Worm (Caenorhabditis elegans) whole organism, L1 larva: ENCODE measurements around the gene rtfo-1.

ENCODE experiments used
- aha-1 ChIP-seq: fragments of 150-350 bp; optimal IDR thresholded peaks from 2 replicates; lab custom pipeline; 2014; ENCODE audit warnings: missing biosample characterization, missing genetic modification characterization
- elt-3 ChIP-seq, 6 experiments: fragments of 150-350 bp in 1 of 6; sonication (generic microtip); optimal IDR thresholded peaks; 2 replicates each; lab custom pipeline; 2017 to 2018; ENCODE audit warnings: missing biosample characterization in 6 of 6, missing genetic modification characterization in 6 of 6, inconsistent platforms in 1 of 6
- hlh-17 ChIP-seq: fragments of 200-800 bp; sonication (Bioruptor generic); optimal IDR thresholded peaks from 2 replicates; lab custom pipeline; 2018; ENCODE audit warnings: missing genetic modification characterization, mild to moderate bottlenecking, missing compliant biosample characterization, moderate library complexity, borderline replicate concordance
- isw-1 ChIP-seq: fragments of 200-800 bp; sonication (Bioruptor generic); IDR thresholded peaks from 2 replicates; pipeline ENCODE4 v1.3.6; 2022; ENCODE audit warnings: missing genetic modification characterization, missing compliant biosample characterization
- lin-35 ChIP-seq, 2 experiments: fragments of 150-350 bp; optimal IDR thresholded peaks; 2 replicates each; lab custom pipeline; 2014; ENCODE audit warnings: missing biosample characterization in 2 of 2, missing genetic modification characterization in 2 of 2, missing genetic modification reagents in 2 of 2
- nhr-11 ChIP-seq: fragments of 150-350 bp; optimal IDR thresholded peaks from 2 replicates; lab custom pipeline; 2014; ENCODE audit warnings: missing biosample characterization, missing genetic modification characterization
- pqm-1 ChIP-seq: sonication (generic microtip); optimal IDR thresholded peaks from 3 replicates; lab custom pipeline; 2017; ENCODE audit warnings: missing biosample characterization, missing genetic modification characterization
- tbx-2 ChIP-seq: sonication (generic microtip); optimal IDR thresholded peaks from 2 replicates; lab custom pipeline; 2016; ENCODE audit warnings: missing genetic modification characterization, missing compliant biosample characterization
- unc-86 ChIP-seq: sonication (generic microtip); optimal IDR thresholded peaks from 2 replicates; lab custom pipeline; 2016; ENCODE audit warnings: missing genetic modification characterization, missing compliant biosample characterization

ce11 chrV:9629114-9629513 lies 46.7 kb upstream of the rtfo-1 start, which contains the start of gene idpc-3:
- TF ChIP-seq unc-86 (no peak), lin-35 (GFP tag; optimal IDR thresholded peaks at IDR 0.05; lab: Kevin White, UChicago) (no peak), hlh-17 (GFP tag; lab: Kevin White, UChicago) (no peak), elt-3 (tag; optimal IDR thresholded peaks at IDR 0.05; lab: Kevin White, UChicago) (no peak), nhr-11 (tag; lab: Kevin White, UChicago) (no peak), tbx-2 (tag; lab: Kevin White, UChicago) (no peak), isw-1 (GFP tag; lab: Robert Waterston, UW) (no peak), pqm-1 (tag; lab: Kevin White, UChicago) (no peak), aha-1 (tag; lab: Kevin White, UChicago) (no peak)
